Worm (Caenorhabditis elegans) whole organism, L4 larva: ENCODE data around the gene ncx-3.
"Not testable (repeated sequence)": the region's sequence is repeated elsewhere in the genome, so short reads cannot be mapped to it uniquely, and the experiment has no call there.

Experiments
- F10B5.3 ChIP-seq: sonication (generic microtip); optimal IDR thresholded peaks from 2 replicates; lab custom pipeline; 2016; ENCODE audit warnings: mild to moderate bottlenecking, missing genetic modification characterization, missing compliant biosample characterization
- F26F4.8 ChIP-seq: fragments of 200-800 bp; sonication (Bioruptor generic); conservative IDR thresholded peaks from 2 replicates; pipeline ENCODE4 v1.3.6; 2022; ENCODE audit warnings: missing genetic modification characterization, missing compliant biosample characterization
- F37D6.2 ChIP-seq: sonication (generic microtip); optimal IDR thresholded peaks from 2 replicates; lab custom pipeline; 2016; ENCODE audit warnings: mild to moderate bottlenecking, missing genetic modification characterization, missing compliant biosample characterization
- F44E2.7 ChIP-seq: fragments of 200-800 bp; sonication (Bioruptor generic); IDR thresholded peaks from 2 replicates; pipeline ENCODE4 v2.1.2; 2022; ENCODE audit warnings: missing genetic modification characterization, missing compliant biosample characterization
- T20F7.1 ChIP-seq: fragments of 200-800 bp; sonication (Bioruptor generic); optimal IDR thresholded peaks from 2 replicates; lab custom pipeline; 2018; ENCODE audit warnings: mild to moderate bottlenecking, missing genetic modification characterization, missing compliant biosample characterization
- Y48G9A.11 ChIP-seq: fragments of 200-800 bp; sonication (Bioruptor generic); IDR thresholded peaks from 2 replicates; pipeline ENCODE4 v1.3.6; 2022; ENCODE audit warnings: missing genetic modification reagents, missing genetic modification characterization, missing compliant biosample characterization
- Y75B8A.6 ChIP-seq: fragments of 200-800 bp; sonication (Bioruptor generic); IDR thresholded peaks from 2 replicates; pipeline ENCODE4 v1.3.6; 2022; ENCODE audit warnings: missing genetic modification reagents, missing genetic modification characterization, missing compliant biosample characterization
- ZK546.5 ChIP-seq, 2 experiments: sonication (generic microtip); optimal IDR thresholded peaks; 2 replicates each; lab custom pipeline; 2017; ENCODE audit warnings: missing biosample characterization in 2 of 2, missing genetic modification characterization in 2 of 2
- ama-1 ChIP-seq: fragments of 150-350 bp; optimal IDR thresholded peaks from 2 replicates; lab custom pipeline; 2014; ENCODE audit warnings: inconsistent platforms, mixed read lengths
- attf-4 ChIP-seq: sonication (generic microtip); optimal IDR thresholded peaks from 3 replicates; lab custom pipeline; 2017; ENCODE audit warnings: missing biosample characterization, missing genetic modification characterization
- ceh-28 ChIP-seq: fragments of 150-350 bp; optimal IDR thresholded peaks from 2 replicates; lab custom pipeline; 2014; ENCODE audit warnings: missing biosample characterization, missing genetic modification reagents, missing genetic modification characterization
- ceh-44 ChIP-seq: fragments of 200-800 bp; sonication (Bioruptor generic); IDR thresholded peaks from 2 replicates; pipeline ENCODE4 v1.3.6; 2022; ENCODE audit warnings: missing genetic modification reagents, missing genetic modification characterization, missing compliant biosample characterization
- ceh-82 ChIP-seq: sonication (generic microtip); optimal IDR thresholded peaks from 2 replicates; lab custom pipeline; 2017; ENCODE audit warnings: missing biosample characterization, missing genetic modification characterization
- ces-1 ChIP-seq: fragments of 150-350 bp; sonication (generic microtip); optimal IDR thresholded peaks from 4 replicates; lab custom pipeline; 2014; ENCODE audit warnings: missing biosample characterization, missing genetic modification reagents, missing genetic modification characterization
- daf-16 ChIP-seq, 3 experiments: sonication (generic microtip); optimal IDR thresholded peaks; 2 replicates each; lab custom pipeline; 2016 to 2017; ENCODE audit warnings: missing genetic modification characterization in 3 of 3, missing genetic modification reagents in 3 of 3, mild to moderate bottlenecking in 2 of 3, missing compliant biosample characterization in 2 of 3, missing biosample characterization in 1 of 3, moderate library complexity in 1 of 3
- daf-8 ChIP-seq: fragments of 200-800 bp; sonication (Bioruptor generic); IDR thresholded peaks from 2 replicates; pipeline ENCODE4 v1.3.6; 2022; ENCODE audit warnings: missing genetic modification characterization, missing compliant biosample characterization
- dmd-6 ChIP-seq: fragments of 200-800 bp; sonication (Bioruptor generic); IDR thresholded peaks from 2 replicates; pipeline ENCODE4 v1.3.6; 2022; ENCODE audit warnings: missing genetic modification reagents, missing genetic modification characterization, missing compliant biosample characterization
- dve-1 ChIP-seq: sonication (generic microtip); optimal IDR thresholded peaks from 2 replicates; lab custom pipeline; 2017; ENCODE audit warnings: antibody characterized with exemption, mild to moderate bottlenecking, missing genetic modification characterization, missing compliant biosample characterization; ENCODE audit not compliant: insufficient read depth
- egl-27 ChIP-seq: sonication (generic microtip); optimal IDR thresholded peaks from 3 replicates; lab custom pipeline; 2017; ENCODE audit warnings: missing biosample characterization, missing genetic modification reagents, missing genetic modification characterization
- hif-1 ChIP-seq, 2 experiments: sonication (generic microtip); optimal IDR thresholded peaks; 2 replicates each; lab custom pipeline; 2016 to 2017; ENCODE audit warnings: missing compliant biosample characterization in 2 of 2, missing genetic modification characterization in 2 of 2, missing genetic modification reagents in 2 of 2, missing genotype in 2 of 2, mild to moderate bottlenecking in 1 of 2
- hlh-11 ChIP-seq: fragments of 200-800 bp; sonication (Bioruptor generic); optimal IDR thresholded peaks from 2 replicates; lab custom pipeline; 2018; ENCODE audit warnings: mild to moderate bottlenecking, missing genetic modification characterization, missing compliant biosample characterization
- jun-1 ChIP-seq: fragments of 150-350 bp; optimal IDR thresholded peaks from 2 replicates; lab custom pipeline; 2014; ENCODE audit warnings: missing biosample characterization, missing genetic modification reagents, missing genetic modification characterization
- lin-13 ChIP-seq: fragments of 150-350 bp; optimal IDR thresholded peaks from 2 replicates; lab custom pipeline; 2014; ENCODE audit warnings: missing biosample characterization, missing genetic modification reagents, missing genetic modification characterization
- lin-15B ChIP-seq: fragments of 150-350 bp; sonication (generic microtip); optimal IDR thresholded peaks from 3 replicates; lab custom pipeline; 2014; ENCODE audit warnings: missing biosample characterization, missing genetic modification characterization
- lin-38 ChIP-seq: fragments of 200-800 bp; sonication (Bioruptor generic); IDR thresholded peaks from 2 replicates; pipeline ENCODE4 v1.3.6; 2022; ENCODE audit warnings: missing genetic modification reagents, missing genetic modification characterization, missing compliant biosample characterization
- lin-39 ChIP-seq: fragments of 150-350 bp; optimal IDR thresholded peaks from 2 replicates; lab custom pipeline; 2014; ENCODE audit warnings: missing biosample characterization, missing genetic modification reagents, missing genetic modification characterization
- mxl-2 ChIP-seq: fragments of 200-800 bp; sonication (Bioruptor generic); conservative IDR thresholded peaks from 2 replicates; pipeline ENCODE4 v1.3.6; 2022; ENCODE audit warnings: missing genetic modification reagents, missing genetic modification characterization, missing compliant biosample characterization
- nhr-102 ChIP-seq: sonication (generic microtip); optimal IDR thresholded peaks from 2 replicates; lab custom pipeline; 2016; ENCODE audit warnings: mild to moderate bottlenecking, missing genetic modification characterization, moderate library complexity, missing compliant biosample characterization
- nhr-48 ChIP-seq: sonication (generic microtip); optimal IDR thresholded peaks from 2 replicates; lab custom pipeline; 2016; ENCODE audit warnings: mild to moderate bottlenecking, missing genetic modification characterization, missing compliant biosample characterization
- nhr-76 ChIP-seq: fragments of 150-350 bp; optimal IDR thresholded peaks from 2 replicates; lab custom pipeline; 2014; ENCODE audit warnings: missing biosample characterization, missing genetic modification characterization
- pha-4 ChIP-seq, 2 experiments: fragments of 150-350 bp in 1 of 2; fragments of 200-800 bp in 1 of 2; sonication (Bioruptor generic) in 1 of 2; IDR thresholded peaks in 1 of 2; optimal IDR thresholded peaks in 1 of 2; 2 replicates each; pipeline versions ENCODE4 v1.3.6 to Lab custom; 2014 to 2022; ENCODE audit warnings: missing genetic modification characterization in 2 of 2, missing genetic modification reagents in 2 of 2, missing biosample characterization in 1 of 2, missing compliant biosample characterization in 1 of 2
- pqm-1 ChIP-seq: sonication (generic microtip); optimal IDR thresholded peaks from 2 replicates; lab custom pipeline; 2017; ENCODE audit warnings: missing biosample characterization, missing genetic modification characterization
- rbr-2 ChIP-seq: sonication (generic microtip); optimal IDR thresholded peaks from 2 replicates; lab custom pipeline; 2016; ENCODE audit warnings: missing genotype, missing genetic modification characterization, missing compliant biosample characterization
- saeg-2 ChIP-seq: fragments of 200-800 bp; sonication (Bioruptor generic); IDR thresholded peaks from 2 replicates; pipeline ENCODE4 v1.3.6; 2022; ENCODE audit warnings: missing genetic modification reagents, missing genetic modification characterization, missing compliant biosample characterization
- snpc-4 ChIP-seq: fragments of 150-350 bp; optimal IDR thresholded peaks from 2 replicates; lab custom pipeline; 2014; ENCODE audit warnings: missing biosample characterization, missing genetic modification characterization
- spr-3 ChIP-seq: fragments of 200-800 bp; sonication (Bioruptor generic); optimal IDR thresholded peaks from 2 replicates; lab custom pipeline; 2018; ENCODE audit warnings: mild to moderate bottlenecking, missing genetic modification characterization, missing compliant biosample characterization
- tag-97 ChIP-seq: fragments of 200-800 bp; sonication (Bioruptor generic); IDR thresholded peaks from 2 replicates; pipeline ENCODE4 v1.3.6; 2022; ENCODE audit warnings: missing genetic modification characterization, missing compliant biosample characterization
- unc-39 ChIP-seq: sonication (generic microtip); optimal IDR thresholded peaks from 2 replicates; lab custom pipeline; 2017; ENCODE audit warnings: missing biosample characterization, missing genetic modification characterization
- unc-62 ChIP-seq, 3 experiments: fragments of 150-350 bp in 1 of 3; sonication (generic microtip); optimal IDR thresholded peaks in 2 of 3; peaks in 1 of 3; 1 replicate in 1 of 3; 2 replicates in 2 of 3; lab custom pipeline; 2014 to 2017; ENCODE audit warnings: missing biosample characterization in 3 of 3, missing genetic modification characterization in 3 of 3, missing genetic modification reagents in 3 of 3, missing genotype in 1 of 3
- vab-7 ChIP-seq: fragments of 200-800 bp; sonication (Bioruptor generic); IDR thresholded peaks from 2 replicates; pipeline ENCODE4 v1.3.6; 2022; ENCODE audit warnings: missing genetic modification reagents, missing genetic modification characterization, missing compliant biosample characterization
- zag-1 ChIP-seq: fragments of 150-350 bp; optimal IDR thresholded peaks from 2 replicates; lab custom pipeline; 2014; ENCODE audit warnings: missing biosample characterization, missing genetic modification characterization
- zfp-3 ChIP-seq: fragments of 200-800 bp; sonication (Bioruptor generic); conservative IDR thresholded peaks from 2 replicates; pipeline ENCODE4 v1.3.6; 2022; ENCODE audit warnings: missing genetic modification reagents, missing genetic modification characterization, missing compliant biosample characterization
- zip-11 ChIP-seq: fragments of 200-800 bp; sonication (Bioruptor generic); IDR thresholded peaks from 2 replicates; pipeline ENCODE4 v1.3.6; 2022; ENCODE audit warnings: missing genetic modification characterization, missing compliant biosample characterization
- zip-2 ChIP-seq: fragments of 150-350 bp; optimal IDR thresholded peaks from 2 replicates; lab custom pipeline; 2014; ENCODE audit warnings: missing biosample characterization, missing genetic modification characterization

ncx-3 gene

DNA sequence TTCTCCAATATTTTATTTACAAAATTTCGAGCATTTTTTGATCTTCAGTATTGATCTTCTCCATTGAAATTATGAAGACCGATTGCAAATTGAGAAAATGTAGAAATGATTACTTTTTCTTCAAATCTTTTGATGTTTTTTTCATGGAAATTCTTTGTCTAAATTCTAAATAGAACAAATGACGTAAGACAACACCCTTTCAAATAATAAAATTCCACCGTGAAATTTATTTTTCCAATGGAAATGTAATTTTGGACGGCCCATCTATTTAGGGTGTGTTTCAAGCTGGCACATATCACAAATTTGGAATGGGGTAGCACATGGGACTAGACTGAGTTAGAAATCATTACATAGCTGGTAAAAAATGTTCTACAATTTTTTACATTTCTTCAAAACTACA, 35.3 kb downstream of the ncx-3 start, which contains the start of gene T25B9.2:
Gene T25B9.2, minus strand, starts transcription at position 101 of the 400 bp plus-strand sequence.
- not testable (repeated sequence) for TF ChIP-seq daf-8; zag-1 (tag; lab: Kevin White, UChicago); dve-1 (tag; lab: Kevin White, UChicago)
- TF ChIP-seq, all 104 proteins: peak for 0; not testable (repeated sequence) for 104

DNA sequence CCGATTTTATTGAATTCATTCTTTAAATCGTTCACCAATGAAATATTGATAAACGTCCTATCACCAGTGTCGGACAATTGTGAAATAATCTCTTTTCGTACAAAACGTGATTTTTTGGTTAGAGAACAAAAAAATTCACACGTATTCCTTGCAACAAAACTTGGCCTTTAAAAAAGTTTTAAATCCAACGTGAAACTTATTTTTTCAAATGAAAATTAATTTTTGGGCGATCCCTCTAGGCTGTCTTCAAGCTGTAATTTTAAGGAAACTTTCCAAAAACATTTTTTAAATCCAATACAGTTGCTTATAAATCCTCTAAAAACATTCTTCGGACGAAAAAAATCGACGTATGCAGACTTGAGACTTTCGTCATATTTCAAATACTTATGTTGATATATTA, 38.2 kb downstream of the ncx-3 start, which contains the start of gene T25B9.5:
Gene T25B9.5, minus strand, starts transcription at position 101 of the 400 bp plus-strand sequence.
- TF ChIP-seq daf-16 (GFP tag; optimal IDR thresholded peaks at IDR 0.05; lab: Kevin White, UChicago) (no peak), daf-16 (tag; optimal IDR thresholded peaks at IDR 0.05; lab: Kevin White, UChicago) (no peak), ceh-82 (tag; lab: Kevin White, UChicago) (no peak), lin-38 (no peak), snpc-4 (tag; lab: Kevin White, UChicago) (no peak), ZK546.5 (tag; optimal IDR thresholded peaks at IDR 0.05; lab: Kevin White, UChicago) (no peak), lin-15B (tag; lab: Kevin White, UChicago) (no peak), ceh-44 (GFP tag; lab: Robert Waterston, UW) (no peak), egl-27 (tag; lab: Kevin White, UChicago) (no peak), daf-8 (no peak), hlh-11 (no peak), F37D6.2 (tag; lab: Kevin White, UChicago) (no peak), mxl-2 (GFP tag; lab: Robert Waterston, UW) (no peak), unc-62 (GFP tag; optimal IDR thresholded peaks at IDR 0.05 in 1 of 2; lab: Kevin White, UChicago) (no peak), unc-62 (tag; optimal IDR thresholded peaks at IDR 0.05; lab: Kevin White, UChicago) (no peak), spr-3 (GFP tag; lab: Kevin White, UChicago) (no peak), dmd-6 (GFP tag; lab: Robert Waterston, UW) (no peak), ces-1 (GFP tag; lab: Kevin White, UChicago) (no peak)

DNA sequence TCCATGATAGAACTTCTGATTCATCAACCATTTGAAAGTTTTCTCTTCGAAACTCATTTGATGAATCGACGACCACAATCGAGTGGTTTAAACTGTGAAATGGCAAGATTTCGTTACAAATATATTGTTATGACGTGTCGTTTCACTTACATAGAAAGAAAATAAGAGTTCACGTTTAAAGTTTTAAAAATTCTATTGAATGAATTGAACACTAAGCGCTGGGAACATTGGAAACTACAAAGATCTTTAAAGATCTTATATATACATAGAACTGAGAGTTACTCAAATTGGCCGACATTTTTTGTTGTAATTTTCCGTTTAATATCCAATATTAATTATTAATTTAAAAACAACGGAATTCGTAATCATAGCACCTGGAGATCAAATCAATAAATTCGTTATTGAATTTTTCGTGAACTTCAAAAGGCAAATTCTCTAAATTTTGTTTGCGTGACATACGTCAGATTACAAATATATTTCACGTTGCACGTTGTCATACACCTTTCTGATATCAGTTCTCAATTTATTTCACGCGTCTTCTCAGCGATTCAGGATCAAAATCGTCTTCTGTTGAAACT, 41.3 kb downstream of the ncx-3 start, which contains the start of the genes T25B9.4 and T25B9.6:
Gene T25B9.4, minus strand, starts transcription at position 101 of the 578 bp plus-strand sequence.
Gene T25B9.6, plus strand, starts transcription at position 528 of the 578 bp plus-strand sequence.
- TF ChIP-seq nhr-48 (tag; lab: Kevin White, UChicago) (no peak), tag-97 (GFP tag; lab: Robert Waterston, UW) (no peak), attf-4 (tag; lab: Kevin White, UChicago) (no peak), F44E2.7 (GFP tag; lab: Robert Waterston, UW) (no peak), rbr-2 (tag; lab: Kevin White, UChicago) (no peak), nhr-102 (tag; lab: Kevin White, UChicago) (no peak), zfp-3 (GFP tag; lab: Robert Waterston, UW) (no peak), F26F4.8 (GFP tag; lab: Robert Waterston, UW) (no peak)
- TF ChIP-seq, all 104 proteins: peak for 0

ce11 chrIV:10761344-10761743, 44.9 kb downstream of the ncx-3 start, which contains the start of gene ugt-54:
TSS of gene ugt-54 (plus strand) at chrIV:10761698.
- TF ChIP-seq zip-2 (tag; lab: Kevin White, UChicago), result no peak
- no peak for TF ChIP-seq ceh-28 (tag; lab: Kevin White, UChicago)
- no peak for TF ChIP-seq lin-39 (tag; lab: Kevin White, UChicago)
- TF ChIP-seq nhr-76 (tag; lab: Kevin White, UChicago), result no peak
- no peak for TF ChIP-seq lin-13 (GFP tag; lab: Kevin White, UChicago)
- no peak for TF ChIP-seq zip-11 (GFP tag; lab: Robert Waterston, UW)
- no peak for TF ChIP-seq pha-4 (GFP tag; IDR thresholded peaks at IDR 0.05; lab: Robert Waterston, UW)
- TF ChIP-seq pha-4 (tag; optimal IDR thresholded peaks at IDR 0.05; lab: Kevin White, UChicago), result no peak
- no peak for TF ChIP-seq ama-1
- TF ChIP-seq Y75B8A.6, result no peak
- TF ChIP-seq hif-1 (tag; optimal IDR thresholded peaks at IDR 0.05; lab: Kevin White, UChicago), result no peak
- TF ChIP-seq daf-16 (GFP tag; optimal IDR thresholded peaks at IDR 0.05; lab: Kevin White, UChicago), result peak in 1 of 2 experiments; percentile 25
- peak; percentile 93 for TF ChIP-seq daf-16 (tag; optimal IDR thresholded peaks at IDR 0.05; lab: Kevin White, UChicago)
- TF ChIP-seq saeg-2 (GFP tag; lab: Robert Waterston, UW), result no peak
- no peak for TF ChIP-seq vab-7
- no peak for TF ChIP-seq unc-39 (tag; lab: Kevin White, UChicago)
- TF ChIP-seq jun-1, result no peak
- TF ChIP-seq Y48G9A.11 (GFP tag; lab: Robert Waterston, UW), result no peak
- no peak for TF ChIP-seq F10B5.3 (tag; lab: Kevin White, UChicago)
- no peak for TF ChIP-seq T20F7.1 (GFP tag; lab: Kevin White, UChicago)
- TF ChIP-seq dve-1 (tag; lab: Kevin White, UChicago), result peak; percentile 72
- TF ChIP-seq pqm-1, result peak; percentile 31
